Fruit fly (Drosophila melanogaster): ENCODE data around the gene AsnS.
A peak's percentile ranks its signal among the peaks of the same experiment; 100 is the strongest.

Gene AsnS

dm6 chr3L:21175531-21176271 lies 2.8 kb downstream of the AsnS start (continued):
- TF ChIP-seq CG1233 (GFP tag; optimal IDR thresholded peaks at IDR 0.05) (no peak), Med (GFP tag) (peak; percentile 82), prd (optimal IDR thresholded peaks at IDR 0.05) (no peak), prd (GFP tag; IDR thresholded peaks at IDR 0.05) (0 out of 3 replicates have a peak, but pooled peaks have one; percentile 4), amos (GFP tag; IDR thresholded peaks at IDR 0.05; ENCODE audit: partially characterized antibody) (0 out of 2 replicates have a peak, but pooled peaks have one; percentile 25), Ssrp (tag; optimal IDR thresholded peaks at IDR 0.05) (no peak), CG7271 (tag; optimal IDR thresholded peaks at IDR 0.05) (peak; percentile 68), Lhr (GFP tag; optimal IDR thresholded peaks at IDR 0.05) (peak; percentile 85), Opbp (GFP tag; IDR thresholded peaks at IDR 0.05; ENCODE audit: partially characterized antibody) (peak; percentile 22; the same call in 1 of the 3 replicates), Ets65A (GFP tag) (peak; percentile 13)

dm6 chr3L:21176276-21176934 lies 3.5 kb downstream of the AsnS start:
- TF ChIP-seq CG34422 (GFP tag; IDR thresholded peaks at IDR 0.05) (peak; percentile 13; the same call in 1 of the 3 replicates), ham (GFP tag; IDR thresholded peaks at IDR 0.05) (no peak), CG17385 (GFP tag; optimal IDR thresholded peaks at IDR 0.05) (peak; percentile 98), hbn (GFP tag; IDR thresholded peaks at IDR 0.05; ENCODE audit: partially characterized antibody) (0 out of 2 replicates have a peak, but pooled peaks have one; percentile 15), cg (GFP tag; optimal IDR thresholded peaks at IDR 0.05) (peak; percentile 48), HmgD (GFP tag; optimal IDR thresholded peaks at IDR 0.05) (no peak), Pdp1 (GFP tag; optimal IDR thresholded peaks at IDR 0.05) (no peak), CG7786 (GFP tag; optimal IDR thresholded peaks at IDR 0.05) (no peak), chm (GFP tag; IDR thresholded peaks at IDR 0.05) (peak; percentile 52; the same call in 1 of the 2 replicates), amos (GFP tag; IDR thresholded peaks at IDR 0.05; ENCODE audit: partially characterized antibody) (no peak), bigmax (GFP tag; optimal IDR thresholded peaks at IDR 0.05) (peak; percentile 82), chinmo (GFP tag; IDR thresholded peaks at IDR 0.05; ENCODE audit: partially characterized antibody) (0 out of 4 replicates have a peak, but pooled peaks have one; percentile 48), CG10366 (GFP tag; IDR thresholded peaks at IDR 0.05) (no peak), sug (tag; optimal IDR thresholded peaks at IDR 0.05) (peak; percentile 45), Trl (optimal IDR thresholded peaks at IDR 0.05) (peak in 1 of 2 experiments; percentile 52), Trl (GFP tag; optimal IDR thresholded peaks at IDR 0.05) (no peak), disco-r (GFP tag; optimal IDR thresholded peaks at IDR 0.05) (no peak), mirr (GFP tag; optimal IDR thresholded peaks at IDR 0.05) (peak; percentile 21), exex (tag; optimal IDR thresholded peaks at IDR 0.05) (peak; percentile 49), CG34224 (GFP tag; IDR thresholded peaks at IDR 0.05; ENCODE audit: partially characterized antibody) (0 out of 3 replicates have a peak, but pooled peaks have one; percentile 46), CG34376 (GFP tag; optimal IDR thresholded peaks at IDR 0.05) (peak; percentile 21), ftz-f1 (GFP tag; optimal IDR thresholded peaks at IDR 0.05) (peak; percentile 24), CG2889 (GFP tag; IDR thresholded peaks at IDR 0.05) (no peak)

DNA sequence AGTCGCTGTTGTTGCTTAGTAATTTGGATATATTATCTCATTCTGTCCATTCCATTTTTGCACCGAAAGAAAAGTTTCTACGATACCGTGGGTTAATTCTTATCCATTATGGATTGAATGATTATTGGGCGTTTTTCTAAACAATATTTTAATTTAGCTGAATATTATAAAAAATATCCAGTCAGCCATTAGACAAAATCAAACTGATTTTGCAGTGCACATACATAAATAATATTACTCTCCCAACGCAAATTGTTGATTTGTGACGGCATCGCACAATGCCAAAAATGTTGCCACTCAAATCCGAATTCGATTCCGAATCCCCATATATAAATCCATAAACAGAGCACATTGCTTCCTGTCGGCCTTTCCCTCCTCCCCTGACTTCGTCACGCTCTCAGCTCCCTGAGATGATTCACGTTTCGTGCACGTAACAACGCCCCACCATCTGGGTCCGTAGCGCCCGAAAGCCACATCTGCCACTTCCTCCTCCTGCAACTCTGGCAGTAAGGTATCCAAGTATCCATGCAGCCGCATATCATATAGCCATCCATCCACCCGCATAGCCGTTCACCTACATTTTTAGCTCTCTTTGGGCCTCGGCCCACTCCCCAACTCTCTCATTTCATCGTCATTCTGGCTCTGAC lies 4.1 kb downstream of the AsnS start:
- TF ChIP-seq vfl (GFP tag; optimal IDR thresholded peaks at IDR 0.05) (no peak), gce (GFP tag; IDR thresholded peaks at IDR 0.05) (no peak), tna (GFP tag; IDR thresholded peaks at IDR 0.05; ENCODE audit: partially characterized antibody) (no peak), vvl (GFP tag; IDR thresholded peaks at IDR 0.05) (peak; percentile 74; the same call in 1 of the 2 replicates), CG7271 (tag; optimal IDR thresholded peaks at IDR 0.05) (no peak), eyg (GFP tag; optimal IDR thresholded peaks at IDR 0.05) (peak; percentile 27), h (optimal IDR thresholded peaks at IDR 0.05) (no peak), CG16863 (GFP tag; optimal IDR thresholded peaks at IDR 0.05) (peak; percentile 7), CG7357 (GFP tag; IDR thresholded peaks at IDR 0.05) (peak; percentile 51; the same call in 2 of the 3 replicates), ind (GFP tag; optimal IDR thresholded peaks at IDR 0.05) (peak; percentile 59), Blimp-1 (GFP tag; optimal IDR thresholded peaks at IDR 0.05) (no peak), Fer3 (tag; optimal IDR thresholded peaks at IDR 0.05) (peak; percentile 83), ranshi (GFP tag; IDR thresholded peaks at IDR 0.05) (peak; percentile 65; the same call in 1 of the 2 replicates), Tbp (GFP tag; optimal IDR thresholded peaks at IDR 0.05) (no peak), CG17612 (GFP tag; IDR thresholded peaks at IDR 0.05) (peak; percentile 64; the same call in 1 of the 2 replicates)
